Fruit fly (Drosophila melanogaster) whole organism, pupa: ENCODE measurements around the gene Cpr64Ac.

Experiments
- CG10348 ChIP-seq: fragments of 200-800 bp; sonication (Bioruptor generic); IDR thresholded peaks from 2 replicates; pipeline ENCODE4 v1.3.6; 2022; ENCODE audit warnings: missing biosample characterization, missing genetic modification characterization
- CG13204 ChIP-seq: fragments of 200-800 bp; sonication (Bioruptor generic); optimal IDR thresholded peaks from 2 replicates; lab custom pipeline; 2018; ENCODE audit warnings: missing biosample characterization, mild to moderate bottlenecking, missing genetic modification characterization, moderate library complexity
- CG14655 ChIP-seq: fragments of 200-800 bp; sonication (Bioruptor generic); optimal IDR thresholded peaks from 3 replicates; lab custom pipeline; 2017; ENCODE audit warnings: mild to moderate bottlenecking, missing biosample characterization, missing genetic modification reagents, missing genetic modification characterization
- CG17806 ChIP-seq: fragments of 200-800 bp; sonication (Bioruptor generic); optimal IDR thresholded peaks from 2 replicates; lab custom pipeline; 2018; ENCODE audit warnings: missing biosample characterization, mild to moderate bottlenecking, missing genetic modification characterization, moderate library complexity
- CG32121 ChIP-seq: fragments of 200-800 bp; sonication (Bioruptor generic); IDR thresholded peaks from 2 replicates; pipeline ENCODE4 v1.3.6; 2022; ENCODE audit warnings: missing biosample characterization, missing genetic modification characterization
- CG34367 ChIP-seq: fragments of 200-800 bp; sonication (Bioruptor generic); optimal IDR thresholded peaks from 2 replicates; lab custom pipeline; 2018; ENCODE audit warnings: missing biosample characterization, mild to moderate bottlenecking, missing genetic modification characterization
- CG4496 ChIP-seq: fragments of 200-800 bp; sonication (Bioruptor generic); IDR thresholded peaks from 3 replicates; pipeline ENCODE4 v1.3.6; 2022; ENCODE audit warnings: missing biosample characterization, missing genetic modification characterization
- CG8301 ChIP-seq: fragments of 200-800 bp; sonication (Bioruptor generic); optimal IDR thresholded peaks from 2 replicates; lab custom pipeline; 2018; ENCODE audit warnings: missing biosample characterization, mild to moderate bottlenecking, missing genetic modification characterization
- CG9948 ChIP-seq: fragments of 200-800 bp; sonication (Bioruptor generic); optimal IDR thresholded peaks from 2 replicates; lab custom pipeline; 2018; ENCODE audit warnings: missing biosample characterization, mild to moderate bottlenecking, missing genetic modification characterization, moderate library complexity
- EcR ChIP-seq: fragments of 200-800 bp; sonication (Bioruptor generic); optimal IDR thresholded peaks from 3 replicates; lab custom pipeline; 2019; ENCODE audit warnings: missing biosample characterization, missing genetic modification characterization, mild to moderate bottlenecking, moderate library complexity, missing genetic modification reagents
- Ets98B ChIP-seq: fragments of 200-800 bp; sonication (Bioruptor generic); IDR thresholded peaks from 2 replicates; pipeline ENCODE4 v1.3.6; 2022; ENCODE audit warnings: missing biosample characterization, missing genetic modification characterization
- Pif1B ChIP-seq: fragments of 200-800 bp; sonication (Bioruptor generic); optimal IDR thresholded peaks from 3 replicates; lab custom pipeline; 2016; ENCODE audit warnings: missing biosample characterization, missing genetic modification characterization
- Snoo ChIP-seq: fragments of 200-800 bp; sonication (Bioruptor generic); optimal IDR thresholded peaks from 3 replicates; lab custom pipeline; 2017; ENCODE audit warnings: missing biosample characterization, mild to moderate bottlenecking, missing genetic modification characterization, inconsistent platforms
- gl ChIP-seq: fragments of 200-800 bp; sonication (Bioruptor generic); optimal IDR thresholded peaks from 2 replicates; lab custom pipeline; 2018; ENCODE audit warnings: missing biosample characterization, mild to moderate bottlenecking, missing genetic modification characterization

dm6 chr3L:4254301-4254834 is 41.7 kb upstream of the Cpr64Ac start, which contains the start of the genes ago and CG1265:
- TF ChIP-seq gl (tag; lab: Kevin White, UChicago) (no peak), CG4496 (GFP tag; lab: Robert Waterston, UW) (peak; percentile 20; the same call in 2 of the 3 replicates), Snoo (tag; lab: Kevin White, UChicago) (peak; percentile 37), Pif1B (GFP tag; lab: Kevin White, UChicago) (no peak), CG34367 (no peak), CG10348 (GFP tag; lab: Robert Waterston, UW) (no peak), CG8301 (tag; lab: Kevin White, UChicago) (no peak), CG17806 (tag; lab: Kevin White, UChicago) (peak; percentile 20), CG14655 (GFP tag; lab: Kevin White, UChicago) (no peak), CG13204 (GFP tag; lab: Kevin White, UChicago) (no peak), Ets98B (GFP tag; lab: Robert Waterston, UW) (0 out of 2 replicates have a peak, but pooled peaks have one; percentile 1), EcR (GFP tag; lab: Kevin White, UChicago) (no peak), CG32121 (GFP tag; lab: Robert Waterston, UW) (no peak), CG9948 (tag; lab: Kevin White, UChicago) (peak; percentile 6)
